Worm (Caenorhabditis elegans): Measurements from ENCODE around the gene srb-3.
"Not testable (repeated sequence)": the region's sequence is repeated elsewhere in the genome, so short reads cannot be mapped to it uniquely, and the experiment has no call there.

Gene srb-3

DNA sequence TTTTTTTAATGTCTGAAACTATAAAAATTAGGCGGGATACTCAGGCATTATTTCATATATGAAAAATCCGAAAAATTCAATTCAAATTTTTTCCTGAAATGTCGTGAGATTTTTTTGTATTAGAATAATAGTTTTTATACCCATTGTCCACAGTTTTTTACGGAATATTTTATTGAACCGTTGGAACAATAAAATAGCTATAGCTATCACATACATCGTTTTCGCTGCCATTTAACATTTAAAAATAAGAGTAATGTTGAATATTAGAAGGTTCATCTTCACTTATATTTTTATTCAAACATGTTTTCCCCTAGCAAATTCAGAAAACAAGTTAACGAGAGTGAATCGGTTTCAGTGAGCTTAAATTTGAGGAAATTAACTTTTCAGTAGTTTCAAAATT is 5.0 kb upstream of the srb-3 start, which contains the start of gene C27D6.15:
TSS of gene C27D6.15 (plus strand) at position 301 of the 400 bp plus-strand sequence.
- TF ChIP-seq dmd-4 (tag; optimal IDR thresholded peaks at IDR 0.05) (no peak), lin-11 (tag; optimal IDR thresholded peaks at IDR 0.05) (no peak), ceh-16 (tag; optimal IDR thresholded peaks at IDR 0.05) (no peak), nhr-21 (tag; optimal IDR thresholded peaks at IDR 0.05) (no peak), crh-2 (tag; optimal IDR thresholded peaks at IDR 0.05) (no peak), lsy-2 (tag; optimal IDR thresholded peaks at IDR 0.05) (no peak), ztf-11 (tag; optimal IDR thresholded peaks at IDR 0.05) (no peak)

DNA sequence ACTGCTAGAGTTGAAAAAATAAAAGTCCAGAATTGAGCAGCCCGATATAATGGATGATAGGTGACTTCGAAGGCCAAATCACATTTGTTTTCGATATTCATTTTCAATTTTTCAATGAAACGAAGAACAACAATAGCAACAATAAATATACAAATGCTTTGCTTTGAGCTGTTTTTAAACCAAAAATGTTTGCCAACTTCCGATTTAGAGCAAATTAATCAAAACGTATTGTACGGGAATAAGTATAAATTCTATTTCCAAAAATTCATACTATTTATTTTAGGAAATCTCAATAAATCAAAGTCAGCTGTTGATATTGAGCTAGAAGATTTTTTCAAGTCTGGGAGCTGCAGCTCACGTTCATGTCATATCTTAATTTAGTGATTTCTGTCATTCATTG is 4.3 kb upstream of the srb-3 start, which contains the start of gene srb-1:
TSS of gene srb-1 (minus strand) at position 101 of the 400 bp plus-strand sequence.
- TF ChIP-seq mbf-1 (tag; optimal IDR thresholded peaks at IDR 0.05) (no peak), lsy-2 (tag; optimal IDR thresholded peaks at IDR 0.05) (no peak), nhr-6 (tag; optimal IDR thresholded peaks at IDR 0.05) (no peak), aly-2 (tag; optimal IDR thresholded peaks at IDR 0.05) (no peak)

DNA sequence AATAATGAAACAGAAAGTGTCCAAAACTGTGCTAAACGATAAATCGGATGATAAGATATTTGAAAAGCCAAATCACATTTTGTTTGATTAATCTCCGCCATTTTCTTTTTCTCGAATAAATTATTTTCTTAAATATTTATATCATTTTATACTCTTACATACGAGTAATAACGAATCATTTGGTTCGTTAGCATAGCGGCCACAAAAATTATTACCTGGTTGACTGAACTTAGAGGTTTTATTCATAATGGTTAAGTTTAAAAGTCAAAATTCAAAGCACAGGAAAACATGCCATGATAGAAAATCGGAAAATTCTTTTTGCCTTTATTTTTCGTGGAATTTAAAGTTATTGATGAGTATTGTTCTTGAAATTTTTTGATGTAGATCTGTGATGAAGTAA is 3.4 kb downstream of the srb-3 start, which contains the start of gene srb-5:
TSS of gene srb-5 (minus strand) at position 101 of the 400 bp plus-strand sequence.
- no peak for TF ChIP-seq sem-4 (tag; optimal IDR thresholded peaks at IDR 0.05)
- no peak for TF ChIP-seq C34F6.9 (tag; optimal IDR thresholded peaks at IDR 0.05)
- no peak for TF ChIP-seq nhr-23 (tag; optimal IDR thresholded peaks at IDR 0.05)
- TF ChIP-seq nhr-21 (tag; optimal IDR thresholded peaks at IDR 0.05) = no peak
- TF ChIP-seq nhr-237 (tag; optimal IDR thresholded peaks at IDR 0.05) = no peak
- TF ChIP-seq sma-9 (GFP tag; optimal IDR thresholded peaks at IDR 0.05) = no peak
- no peak for TF ChIP-seq sma-9 (tag; optimal IDR thresholded peaks at IDR 0.05)
- TF ChIP-seq peb-1 (tag; optimal IDR thresholded peaks at IDR 0.05) = no peak
- TF ChIP-seq egl-27 (tag; optimal IDR thresholded peaks at IDR 0.05) = no peak

DNA sequence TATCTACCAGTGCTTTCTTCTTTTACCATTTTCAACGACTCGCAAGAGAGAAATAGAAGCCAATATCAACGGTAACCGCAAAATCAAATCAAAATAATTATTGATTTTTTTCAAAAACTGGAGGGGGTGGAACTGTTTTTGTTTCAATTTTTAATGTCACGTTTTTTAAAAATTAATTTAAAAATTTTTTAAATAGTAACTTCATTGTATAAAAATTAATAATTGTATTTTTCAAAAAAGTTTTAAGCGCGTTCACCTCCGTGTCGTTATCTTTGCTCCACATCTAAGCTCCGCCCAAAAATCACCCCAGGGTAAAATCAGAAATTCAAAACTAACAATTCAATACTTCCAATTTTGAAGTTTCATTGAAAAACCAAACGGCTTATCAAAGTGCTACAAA is 5.5 kb downstream of the srb-3 start, which contains the start of gene C27D6.11:
TSS of gene C27D6.11 (minus strand) at position 101 of the 400 bp plus-strand sequence.
- TF ChIP-seq nhr-6 (tag; optimal IDR thresholded peaks at IDR 0.05) = no peak
- no peak for TF ChIP-seq nhr-129 (tag; optimal IDR thresholded peaks at IDR 0.05)
- no peak for TF ChIP-seq fos-1 (tag; optimal IDR thresholded peaks at IDR 0.05)
- TF ChIP-seq snpc-4 (tag; optimal IDR thresholded peaks at IDR 0.05) = no peak
- no peak for TF ChIP-seq dmd-4 (tag; optimal IDR thresholded peaks at IDR 0.05)
- no peak for TF ChIP-seq sma-9 (GFP tag; optimal IDR thresholded peaks at IDR 0.05)
- no peak for TF ChIP-seq sma-9 (tag; optimal IDR thresholded peaks at IDR 0.05)
- TF ChIP-seq ztf-1 (GFP tag; conservative IDR thresholded peaks at IDR 0.05) = no peak
- no peak for TF ChIP-seq ceh-82 (tag; optimal IDR thresholded peaks at IDR 0.05)
- TF ChIP-seq peb-1 (tag; optimal IDR thresholded peaks at IDR 0.05) = no peak
- no peak for TF ChIP-seq mbf-1 (tag; optimal IDR thresholded peaks at IDR 0.05)

DNA sequence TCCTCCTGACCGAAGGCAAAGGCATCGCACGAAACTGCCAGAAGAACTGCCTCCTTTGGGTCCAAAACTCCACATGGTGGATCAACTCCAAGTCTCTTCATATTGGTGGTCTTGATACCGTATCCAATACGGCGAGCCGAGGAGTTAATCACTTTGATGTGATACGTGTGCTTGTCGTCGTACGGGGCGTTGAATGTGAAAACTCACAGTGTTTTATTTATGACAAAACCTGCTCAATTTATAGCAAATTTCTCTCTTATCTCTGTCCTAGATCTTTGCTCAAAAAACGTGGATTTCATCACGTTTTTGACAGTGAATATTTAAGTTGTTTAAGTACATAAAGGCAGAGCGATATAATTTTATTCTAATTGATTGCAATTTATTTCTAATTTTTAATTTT is 7.9 kb downstream of the srb-3 start, which contains the start of gene F58A6.9:
TSS of gene F58A6.9 (minus strand) at position 101 of the 400 bp plus-strand sequence.
- TF ChIP-seq unc-62 (GFP tag; optimal IDR thresholded peaks at IDR 0.05); nhr-21 (tag; optimal IDR thresholded peaks at IDR 0.05); gmeb-1 (tag; optimal IDR thresholded peaks at IDR 0.05): not testable (repeated sequence)

DNA sequence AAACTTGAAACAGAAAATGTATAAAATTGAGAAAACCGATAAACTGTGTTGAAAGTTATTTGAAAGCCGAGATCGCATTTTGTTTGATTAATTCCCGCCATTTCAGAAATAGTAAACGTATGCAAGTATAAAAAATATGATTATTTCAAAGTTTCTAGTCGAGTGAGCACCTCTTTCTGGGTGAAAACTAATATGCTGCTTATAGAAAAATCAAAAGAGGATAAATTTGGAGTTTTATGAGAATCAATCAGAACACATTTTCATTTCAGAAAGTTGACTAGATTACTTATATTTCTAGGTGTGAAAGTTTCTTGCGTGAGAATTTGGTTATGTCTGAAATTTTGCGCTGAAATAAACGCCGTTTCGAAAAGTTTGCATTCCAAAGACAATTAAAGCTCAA is 9.1 kb downstream of the srb-3 start, which contains the start of gene srb-13:
TSS of gene srb-13 (minus strand) at position 101 of the 400 bp plus-strand sequence.
- TF ChIP-seq nhr-6 (tag; optimal IDR thresholded peaks at IDR 0.05) (no peak), Y55F3AM.14 (GFP tag; optimal IDR thresholded peaks at IDR 0.05) (no peak), ama-1 (optimal IDR thresholded peaks at IDR 0.05) (no peak), ztf-1 (GFP tag; conservative IDR thresholded peaks at IDR 0.05) (no peak)

DNA sequence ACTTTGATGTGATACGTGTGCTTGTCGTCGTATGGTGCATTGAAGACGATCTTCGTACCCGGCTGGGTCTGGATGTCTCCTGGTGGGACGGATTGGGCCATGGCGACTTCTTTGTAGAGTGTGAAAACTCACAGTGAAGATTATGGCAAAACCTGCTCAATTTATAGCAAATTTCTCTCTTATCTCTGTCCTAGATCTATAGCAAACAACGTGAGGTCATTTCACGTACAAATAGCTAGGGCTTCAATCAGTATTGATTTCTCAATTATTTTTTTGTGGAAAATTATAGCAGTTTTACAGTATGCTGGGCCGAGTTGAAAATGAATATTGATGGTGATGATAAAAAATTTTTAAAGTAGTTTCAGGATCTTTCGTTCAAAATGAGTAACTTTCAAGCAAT is 9.7 kb downstream of the srb-3 start, which contains the start of gene msp-45:
TSS of gene msp-45 (minus strand) at position 101 of the 400 bp plus-strand sequence.
- TF ChIP-seq sem-4 (tag; optimal IDR thresholded peaks at IDR 0.05) = no peak
- no peak for TF ChIP-seq ceh-16 (tag; optimal IDR thresholded peaks at IDR 0.05)
- TF ChIP-seq ztf-4 (tag; optimal IDR thresholded peaks at IDR 0.05) = no peak
- no peak for TF ChIP-seq nhr-6 (tag; optimal IDR thresholded peaks at IDR 0.05)
- TF ChIP-seq dmd-4 (tag; optimal IDR thresholded peaks at IDR 0.05) = no peak
- TF ChIP-seq sma-9 (GFP tag; optimal IDR thresholded peaks at IDR 0.05) = no peak
- TF ChIP-seq sma-9 (tag; optimal IDR thresholded peaks at IDR 0.05) = no peak
- TF ChIP-seq lin-39 (tag; optimal IDR thresholded peaks at IDR 0.05) = no peak
- no peak for TF ChIP-seq alr-1 (tag; optimal IDR thresholded peaks at IDR 0.05)

Data from whole organism, L2 larva.